Fruit fly (Drosophila melanogaster) whole organism, embryonic: Measurements from ENCODE around the gene Lgr3.

Experiments used
- B-H2 ChIP-seq: fragments of 200-800 bp; sonication (Bioruptor generic); optimal IDR thresholded peaks from 2 replicates; lab custom pipeline; 2018; ENCODE audit warnings: missing biosample characterization, mild to moderate bottlenecking, missing genetic modification characterization
- CG1024 ChIP-seq: fragments of 200-800 bp; sonication (Bioruptor generic); IDR thresholded peaks from 2 replicates; pipeline ENCODE4 v1.3.6; 2022; ENCODE audit warnings: missing biosample characterization, missing genetic modification characterization
- CG10979 ChIP-seq: fragments of 200-800 bp; sonication (Bioruptor generic); optimal IDR thresholded peaks from 2 replicates; lab custom pipeline; 2018; ENCODE audit warnings: missing biosample characterization, mild to moderate bottlenecking, missing genetic modification characterization, moderate library complexity
- CG11247 ChIP-seq: fragments of 200-800 bp; sonication (Bioruptor generic); IDR thresholded peaks from 2 replicates; pipeline ENCODE4 v1.3.6; 2022; ENCODE audit warnings: missing biosample characterization, missing genetic modification characterization
- CG11696 ChIP-seq: fragments of 200-800 bp; sonication (Bioruptor generic); IDR thresholded peaks from 2 replicates; pipeline ENCODE4 v1.3.6; 2022; ENCODE audit warnings: missing biosample characterization, missing genetic modification characterization
- CG12219 ChIP-seq: fragments of 200-800 bp; sonication (Bioruptor generic); optimal IDR thresholded peaks from 3 replicates; lab custom pipeline; 2018; ENCODE audit warnings: missing biosample characterization, mild to moderate bottlenecking, missing genetic modification characterization
- CG12659 ChIP-seq: fragments of 200-800 bp; sonication (Bioruptor generic); optimal IDR thresholded peaks from 3 replicates; lab custom pipeline; 2017; ENCODE audit warnings: mild to moderate bottlenecking, missing biosample characterization, missing genetic modification reagents, missing genetic modification characterization
- CG13424 ChIP-seq: fragments of 200-800 bp; sonication (Bioruptor generic); optimal IDR thresholded peaks from 2 replicates; lab custom pipeline; 2019; ENCODE audit warnings: missing biosample characterization, mild to moderate bottlenecking, missing genetic modification characterization, moderate library complexity
- CG15073 ChIP-seq: fragments of 200-800 bp; sonication (Bioruptor generic); optimal IDR thresholded peaks from 2 replicates; lab custom pipeline; 2016; ENCODE audit warnings: missing biosample characterization, missing genetic modification characterization
- CG1647 ChIP-seq: fragments of 200-800 bp; sonication (Bioruptor generic); optimal IDR thresholded peaks from 3 replicates; lab custom pipeline; 2016; ENCODE audit warnings: missing biosample characterization, missing genetic modification characterization
- CG3065 ChIP-seq: fragments of 200-800 bp; sonication (Bioruptor generic); optimal IDR thresholded peaks from 2 replicates; lab custom pipeline; 2016; ENCODE audit warnings: missing biosample characterization, missing genetic modification characterization
- CG32532 ChIP-seq: fragments of 200-800 bp; sonication (Bioruptor generic); IDR thresholded peaks from 2 replicates; pipeline ENCODE4 v1.3.6; 2022; ENCODE audit warnings: missing biosample characterization, missing genetic modification characterization
- CG34224 ChIP-seq: fragments of 200-800 bp; sonication (Bioruptor generic); IDR thresholded peaks from 3 replicates; pipeline ENCODE4 v1.3.6; 2022; ENCODE audit warnings: missing biosample characterization, missing genetic modification characterization; ENCODE audit not compliant: partially characterized antibody
- CG3838 ChIP-seq: fragments of 200-800 bp; sonication (Bioruptor generic); optimal IDR thresholded peaks from 3 replicates; lab custom pipeline; 2016; ENCODE audit warnings: missing biosample characterization, missing genetic modification characterization
- CG5245 ChIP-seq: fragments of 200-800 bp; sonication (Bioruptor generic); optimal IDR thresholded peaks from 3 replicates; lab custom pipeline; 2016; ENCODE audit warnings: missing biosample characterization, missing genetic modification characterization
- CG9437 ChIP-seq: fragments of 200-800 bp; sonication (Bioruptor generic); optimal IDR thresholded peaks from 2 replicates; lab custom pipeline; 2018; ENCODE audit warnings: missing biosample characterization, mild to moderate bottlenecking, missing genetic modification characterization
- CG9609 ChIP-seq: fragments of 200-800 bp; sonication (Bioruptor generic); optimal IDR thresholded peaks from 3 replicates; lab custom pipeline; 2016; ENCODE audit warnings: missing biosample characterization, missing genetic modification characterization
- CTCF ChIP-seq: fragments of 200-800 bp; sonication (Bioruptor generic); optimal IDR thresholded peaks from 2 replicates; lab custom pipeline; 2017; ENCODE audit warnings: missing biosample characterization, mild to moderate bottlenecking, missing genetic modification characterization, moderate library complexity
- CoRest ChIP-seq: fragments of 200-800 bp; sonication (Bioruptor generic); optimal IDR thresholded peaks from 3 replicates; lab custom pipeline; 2018; ENCODE audit warnings: missing biosample characterization, mild to moderate bottlenecking, missing genetic modification characterization, moderate library complexity
- Dp ChIP-seq: fragments of 200-800 bp; sonication (Bioruptor generic); optimal IDR thresholded peaks from 2 replicates; lab custom pipeline; 2018; ENCODE audit warnings: missing biosample characterization, mild to moderate bottlenecking, missing genetic modification characterization, moderate library complexity
- Dref ChIP-seq: fragments of 200-800 bp; sonication (Bioruptor generic); IDR thresholded peaks from 2 replicates; pipeline ENCODE4 v1.3.6; 2022; ENCODE audit warnings: missing biosample characterization, missing genetic modification characterization
- Elba2 ChIP-seq: fragments of 200-800 bp; sonication (Bioruptor generic); optimal IDR thresholded peaks from 3 replicates; lab custom pipeline; 2016; ENCODE audit warnings: missing biosample characterization, missing genetic modification characterization
- GATAe ChIP-seq: fragments of 200-800 bp; sonication (Bioruptor generic); conservative IDR thresholded peaks from 2 replicates; pipeline ENCODE4 v1.3.6; 2022; ENCODE audit warnings: missing biosample characterization, missing genetic modification characterization
- H15 ChIP-seq: fragments of 200-800 bp; sonication (Bioruptor generic); IDR thresholded peaks from 3 replicates; pipeline ENCODE4 v1.3.6; 2022; ENCODE audit warnings: missing biosample characterization, missing genetic modification characterization
- HLH54F ChIP-seq: fragments of 200-800 bp; sonication (Bioruptor generic); optimal IDR thresholded peaks from 3 replicates; lab custom pipeline; 2016; ENCODE audit warnings: missing biosample characterization, missing genetic modification characterization
- Hr78 ChIP-seq, 2 experiments: fragments of 200-800 bp in 1 of 2; fragments of >200 bp in 1 of 2; sonication (Bioruptor generic) in 1 of 2; optimal IDR thresholded peaks; 2 replicates each; lab custom pipeline; 2017 to 2019; ENCODE audit warnings: missing biosample characterization in 2 of 2, missing genetic modification characterization in 2 of 2, mild to moderate bottlenecking in 1 of 2, moderate library complexity in 1 of 2
- MBD-R2 ChIP-seq: fragments of 200-800 bp; sonication (Bioruptor generic); IDR thresholded peaks from 2 replicates; pipeline ENCODE4 v1.3.6; 2022; ENCODE audit warnings: missing biosample characterization, missing genetic modification characterization
- NFAT ChIP-seq: fragments of 200-800 bp; sonication (Bioruptor generic); IDR thresholded peaks from 2 replicates; pipeline ENCODE4 v1.3.6; 2022; ENCODE audit warnings: missing biosample characterization, missing genetic modification characterization
- Pdp1 ChIP-seq, 2 experiments: fragments of 200-800 bp; sonication (Bioruptor generic); optimal IDR thresholded peaks; 3 replicates each; lab custom pipeline; 2016; ENCODE audit warnings: missing biosample characterization in 2 of 2, missing genetic modification characterization in 2 of 2, mild to moderate bottlenecking in 1 of 2, moderate library complexity in 1 of 2
- Poxn ChIP-seq: fragments of 200-800 bp; sonication (Bioruptor generic); IDR thresholded peaks from 2 replicates; pipeline ENCODE4 v1.3.6; 2022; ENCODE audit warnings: missing biosample characterization, missing genetic modification characterization
- Spps ChIP-seq: fragments of 200-800 bp; sonication (Bioruptor generic); optimal IDR thresholded peaks from 2 replicates; lab custom pipeline; 2018; ENCODE audit warnings: missing biosample characterization, mild to moderate bottlenecking, missing genetic modification characterization
- Ssrp ChIP-seq: fragments of 200-800 bp; sonication (Bioruptor generic); optimal IDR thresholded peaks from 2 replicates; lab custom pipeline; 2018; ENCODE audit warnings: missing biosample characterization, mild to moderate bottlenecking, missing genetic modification characterization, moderate library complexity
- aop ChIP-seq: fragments of 200-800 bp; sonication (Bioruptor generic); IDR thresholded peaks from 2 replicates; pipeline ENCODE4 v1.3.6; 2022; ENCODE audit warnings: missing biosample characterization, missing genetic modification characterization
- bsh ChIP-seq, 2 experiments: fragments of 200-800 bp; sonication (Bioruptor generic); optimal IDR thresholded peaks; 2 replicates each; lab custom pipeline; 2017 to 2018; ENCODE audit warnings: mild to moderate bottlenecking in 2 of 2, missing biosample characterization in 2 of 2, missing genetic modification characterization in 2 of 2, moderate library complexity in 1 of 2
- cato ChIP-seq: fragments of 200-800 bp; sonication (Bioruptor generic); optimal IDR thresholded peaks from 2 replicates; lab custom pipeline; 2016; ENCODE audit warnings: missing biosample characterization, missing genetic modification characterization, borderline replicate concordance
- dati ChIP-seq: fragments of 200-800 bp; sonication (Bioruptor generic); IDR thresholded peaks from 2 replicates; pipeline ENCODE4 v1.3.6; 2022; ENCODE audit warnings: missing biosample characterization, missing genetic modification characterization
- dimm ChIP-seq: fragments of 200-800 bp; sonication (Bioruptor generic); IDR thresholded peaks from 2 replicates; pipeline ENCODE4 v1.3.6; 2022; ENCODE audit warnings: missing biosample characterization, missing genetic modification characterization
- disco-r ChIP-seq: fragments of 200-800 bp; sonication (Bioruptor generic); optimal IDR thresholded peaks from 2 replicates; lab custom pipeline; 2016; ENCODE audit warnings: missing biosample characterization, missing genetic modification characterization
- dmrt11E ChIP-seq: fragments of 200-800 bp; sonication (Bioruptor generic); optimal IDR thresholded peaks from 3 replicates; lab custom pipeline; 2018; ENCODE audit warnings: missing biosample characterization, mild to moderate bottlenecking, missing genetic modification characterization, moderate library complexity
- emc ChIP-seq: fragments of 200-800 bp; sonication (Bioruptor generic); optimal IDR thresholded peaks from 2 replicates; lab custom pipeline; 2016; ENCODE audit warnings: missing biosample characterization, missing genetic modification characterization
- ewg ChIP-seq: fragments of 200-800 bp; sonication (Bioruptor generic); optimal IDR thresholded peaks from 3 replicates; lab custom pipeline; 2017; ENCODE audit warnings: mild to moderate bottlenecking, missing biosample characterization, missing genetic modification reagents, missing genetic modification characterization
- fu2 ChIP-seq: fragments of 200-800 bp; sonication (Bioruptor generic); optimal IDR thresholded peaks from 2 replicates; lab custom pipeline; 2016; ENCODE audit warnings: missing biosample characterization, missing genetic modification characterization
- lola ChIP-seq, 3 experiments: fragments of >200 bp in 2 of 3; fragments of 200-800 bp in 1 of 3; sonication (Bioruptor generic) in 1 of 3; optimal IDR thresholded peaks; 2 replicates each; lab custom pipeline; 2017 to 2019; ENCODE audit warnings: missing biosample characterization in 3 of 3, missing genetic modification characterization in 3 of 3, mild to moderate bottlenecking in 1 of 3, moderate library complexity in 1 of 3
- mam ChIP-seq: fragments of 200-800 bp; sonication (Bioruptor generic); optimal IDR thresholded peaks from 3 replicates; lab custom pipeline; 2016; ENCODE audit warnings: missing biosample characterization, missing genetic modification characterization
- org-1 ChIP-seq: fragments of 200-800 bp; sonication (Bioruptor generic); optimal IDR thresholded peaks from 2 replicates; lab custom pipeline; 2017; ENCODE audit warnings: missing biosample characterization, missing genetic modification characterization
- sisA ChIP-seq: fragments of 200-800 bp; sonication (Bioruptor generic); IDR thresholded peaks from 2 replicates; pipeline ENCODE4 v1.3.6; 2022; ENCODE audit warnings: missing biosample characterization, missing genetic modification characterization
- slou ChIP-seq: fragments of 200-800 bp; sonication (Bioruptor generic); optimal IDR thresholded peaks from 3 replicates; lab custom pipeline; 2016; ENCODE audit warnings: missing biosample characterization, missing genetic modification characterization
- sob ChIP-seq: fragments of 200-800 bp; sonication (Bioruptor generic); IDR thresholded peaks from 2 replicates; pipeline ENCODE4 v1.3.6; 2022; ENCODE audit warnings: missing biosample characterization, missing genetic modification characterization
- toy ChIP-seq: fragments of 200-800 bp; sonication (Bioruptor generic); IDR thresholded peaks from 2 replicates; pipeline ENCODE4 v1.3.6; 2022; ENCODE audit warnings: missing biosample characterization, missing genetic modification characterization
- ttk ChIP-seq: fragments of 200-800 bp; sonication (Bioruptor generic); IDR thresholded peaks from 2 replicates; pipeline ENCODE4 v2.1.2; 2022; ENCODE audit warnings: missing biosample characterization, missing genetic modification characterization

Lgr3 gene

DNA sequence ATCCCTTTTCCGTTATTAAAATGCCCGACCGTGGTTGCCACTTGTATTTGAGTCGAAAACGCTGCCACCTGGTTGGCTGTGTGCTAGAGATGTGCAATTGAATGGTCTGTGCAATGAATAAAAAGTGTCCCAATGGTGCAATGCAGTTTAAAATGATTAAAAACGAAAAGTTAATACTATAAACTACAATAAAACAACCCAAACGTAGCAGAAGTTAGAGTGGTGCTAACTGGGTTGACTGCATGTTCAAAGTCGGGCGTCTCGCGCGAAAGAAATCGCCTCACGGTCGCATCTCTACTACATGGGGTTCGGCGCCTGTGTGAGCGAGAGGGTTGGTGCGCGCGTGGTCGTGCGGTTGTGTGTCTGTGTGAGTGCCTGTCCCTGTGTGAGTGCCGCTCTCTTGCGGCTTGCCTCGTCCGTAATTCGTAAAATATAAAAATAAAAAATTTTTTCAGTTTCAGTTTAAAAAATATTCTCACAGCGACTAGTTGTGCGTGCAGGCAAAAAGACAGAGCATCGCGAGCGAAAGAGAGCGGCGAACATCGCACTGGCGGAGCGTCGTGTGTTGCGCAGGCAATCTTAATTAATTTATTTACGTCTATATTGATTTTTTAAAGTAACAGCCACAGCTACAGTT, 18.6 kb upstream of the Lgr3 start (continued):
- TF ChIP-seq slou (GFP tag; lab: Kevin White, UChicago) (peak; percentile 92), lola (GFP tag; optimal IDR thresholded peaks at IDR 0.05; lab: Kevin White, UChicago) (peak in 2 of 3 experiments; percentile 50 to 92), sob (GFP tag; lab: Robert Waterston, UW) (peak; percentile 95), CG15073 (GFP tag; lab: Kevin White, UChicago) (peak; percentile 43), Poxn (peak; percentile 79), H15 (GFP tag; lab: Robert Waterston, UW) (peak; percentile 90), CTCF (GFP tag; lab: Kevin White, UChicago) (peak; percentile 56), CG1647 (peak; percentile 91), CG9437 (GFP tag; lab: Kevin White, UChicago) (peak; percentile 80), fu2 (GFP tag; lab: Kevin White, UChicago) (peak; percentile 96), GATAe (GFP tag; lab: Robert Waterston, UW) (peak; percentile 50; the same call in 1 of the 2 replicates), Elba2 (GFP tag; lab: Kevin White, UChicago) (peak; percentile 74), Dref (peak; percentile 47), aop (GFP tag; lab: Robert Waterston, UW) (peak; percentile 55; the same call in 1 of the 2 replicates), bsh (GFP tag; optimal IDR thresholded peaks at IDR 0.05; lab: Kevin White, UChicago) (peak in 1 of 2 experiments; percentile 86), Pdp1 (GFP tag; optimal IDR thresholded peaks at IDR 0.05; lab: Kevin White, UChicago) (peak; percentile 87 to 96), HLH54F (peak; percentile 98), CG3065 (GFP tag; lab: Kevin White, UChicago) (peak; percentile 88), CG12659 (GFP tag; lab: Kevin White, UChicago) (peak; percentile 95), CG34224 (GFP tag; lab: Robert Waterston, UW) (peak; percentile 86), CG9609 (peak; percentile 96), emc (GFP tag; lab: Kevin White, UChicago) (peak; percentile 89), ttk (GFP tag; lab: Robert Waterston, UW) (peak; percentile 87), dmrt11E (tag; lab: Kevin White, UChicago) (peak; percentile 89), CG12219 (GFP tag; lab: Kevin White, UChicago) (peak; percentile 84), Ssrp (tag; lab: Kevin White, UChicago) (peak; percentile 90), dati (GFP tag; lab: Robert Waterston, UW) (0 out of 2 replicates have a peak, but pooled peaks have one; percentile 40), CG32532 (peak; percentile 92), toy (GFP tag; lab: Robert Waterston, UW) (peak; percentile 73), CG1024 (peak; percentile 54), CG11696 (GFP tag; lab: Robert Waterston, UW) (no peak), Hr78 (GFP tag; optimal IDR thresholded peaks at IDR 0.05; lab: Kevin White, UChicago) (peak in 1 of 2 experiments; percentile 45), MBD-R2 (GFP tag; lab: Robert Waterston, UW) (peak; percentile 84), CG3838 (GFP tag; lab: Kevin White, UChicago) (peak; percentile 81), mam (GFP tag; lab: Kevin White, UChicago) (peak; percentile 98), Dp (GFP tag; lab: Kevin White, UChicago) (peak; percentile 92), org-1 (GFP tag; lab: Kevin White, UChicago) (peak; percentile 90), CoRest (peak; percentile 95), dimm (peak; percentile 77), B-H2 (GFP tag; lab: Kevin White, UChicago) (peak; percentile 90), CG13424 (tag; lab: Kevin White, UChicago) (peak; percentile 94), CG11247 (GFP tag; lab: Robert Waterston, UW) (peak; percentile 86), Spps (tag; lab: Kevin White, UChicago) (peak; percentile 65), NFAT (peak; percentile 81), ewg (GFP tag; lab: Kevin White, UChicago) (peak; percentile 95), sisA (peak; percentile 94), CG5245 (peak; percentile 81), cato (peak; percentile 91), CG10979 (tag; lab: Kevin White, UChicago) (peak; percentile 87), disco-r (GFP tag; lab: Kevin White, UChicago) (peak; percentile 76)
